Worm (Caenorhabditis elegans): ENCODE results near the gene F07H5.7.

DNA sequence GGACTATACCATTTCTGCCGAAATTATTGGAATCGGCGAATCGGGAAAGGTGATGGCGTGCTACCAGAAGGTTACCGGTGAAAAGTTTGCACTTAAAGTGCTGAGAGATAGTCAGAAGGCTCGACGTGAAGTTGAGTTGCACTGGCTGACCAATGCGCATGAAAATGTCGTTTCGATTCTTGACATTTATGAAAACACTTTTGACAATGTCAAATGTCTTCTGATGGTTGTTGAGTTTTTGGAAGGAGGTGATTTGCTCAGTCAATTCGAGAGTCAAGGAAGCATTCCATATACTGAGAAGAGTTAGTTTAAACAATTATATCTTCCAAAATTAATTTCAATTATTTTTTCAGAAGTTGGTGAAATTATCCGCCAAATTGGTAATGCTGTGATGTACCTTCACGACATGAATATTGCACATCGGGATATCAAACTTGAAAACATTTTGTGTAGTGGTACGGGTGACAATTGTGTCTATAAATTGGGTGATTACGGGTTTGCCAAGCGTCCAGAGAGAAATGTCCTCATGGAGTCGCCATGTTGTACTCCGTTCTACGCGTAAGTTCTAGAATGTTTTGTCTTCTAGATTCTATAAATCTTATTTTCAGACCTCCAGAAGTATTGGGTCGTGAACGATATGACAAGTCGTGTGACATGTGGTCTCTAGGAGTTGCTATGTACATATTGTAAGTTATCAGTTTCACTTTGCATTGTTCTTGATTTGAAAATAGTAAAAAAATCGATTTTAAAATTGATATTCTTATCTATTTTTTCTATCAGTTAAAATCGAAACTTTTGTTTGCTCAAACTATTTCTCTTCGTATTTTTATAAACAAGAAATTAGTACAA lies 48.3 kb downstream of the F07H5.7 start:
- TF ChIP-seq egl-27 (tag; optimal IDR thresholded peaks at IDR 0.05) (no peak), aly-2 (tag; optimal IDR thresholded peaks at IDR 0.05) (no peak), Y5F2A.4 (GFP tag; optimal IDR thresholded peaks at IDR 0.05) (no peak), nhr-25 (tag; optimal IDR thresholded peaks at IDR 0.05; ENCODE audit: borderline replicate concordance, insufficient read depth) (peak; percentile 4), ama-1 (optimal IDR thresholded peaks at IDR 0.05) (peak; percentile 74), zag-1 (tag; optimal IDR thresholded peaks at IDR 0.05) (no peak)
